Worm (Caenorhabditis elegans): ENCODE results near the gene irg-7.

The irg-7 gene

DNA sequence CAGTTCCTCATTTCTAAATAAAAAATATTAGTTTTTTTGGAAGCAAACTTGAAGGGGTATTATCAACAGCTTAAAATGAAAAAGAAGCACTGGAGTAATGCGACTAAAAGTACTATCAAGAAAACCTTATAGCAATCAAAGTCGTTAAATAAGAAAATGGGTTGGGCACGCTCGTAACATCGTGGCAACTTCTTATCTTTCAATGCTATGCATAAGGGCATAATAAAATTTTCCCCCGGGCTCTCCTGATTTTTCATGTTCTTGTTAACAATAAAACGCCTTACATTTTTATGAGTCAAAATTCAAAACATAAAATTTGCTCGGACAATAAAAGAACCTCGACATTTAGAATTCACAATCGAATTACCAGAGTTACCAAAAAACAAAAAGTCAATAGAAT is at the start of gene irg-7 (continued):
- TF ChIP-seq F10B5.3 (tag; optimal IDR thresholded peaks at IDR 0.05), result no peak
- TF ChIP-seq pha-4 (GFP tag; IDR thresholded peaks at IDR 0.05), result no peak
- TF ChIP-seq pha-4 (tag; optimal IDR thresholded peaks at IDR 0.05), result no peak

ce11 chrX:3291948-3292347 is 48.5 kb upstream of the irg-7 start:
- TF ChIP-seq nhr-77 (tag; optimal IDR thresholded peaks at IDR 0.05) (no peak), unc-62 (GFP tag; optimal IDR thresholded peaks at IDR 0.05 in 1 of 2) (peak in 1 of 2 experiments; percentile 93), unc-62 (tag; optimal IDR thresholded peaks at IDR 0.05) (no peak)

DNA sequence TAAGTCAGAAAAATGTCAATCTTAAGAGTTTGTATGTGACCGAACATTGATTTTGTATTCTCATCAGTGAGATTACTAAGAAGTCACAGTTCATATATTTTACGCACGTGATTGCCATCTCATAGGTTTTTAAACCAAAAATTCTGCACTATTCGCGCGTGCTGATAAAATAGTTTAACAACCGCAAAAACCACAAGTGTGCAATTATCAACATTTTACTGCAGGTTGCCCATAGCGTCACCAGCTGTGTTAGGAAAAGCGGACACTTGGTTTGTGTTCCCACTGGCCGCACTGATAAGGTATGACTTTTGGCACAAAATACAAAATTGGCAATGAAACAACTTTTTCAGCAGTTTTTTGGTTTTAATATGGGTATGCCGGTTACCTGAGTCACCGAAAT is 46.7 kb upstream of the irg-7 start:
- TF ChIP-seq egl-43 (GFP tag; IDR thresholded peaks at IDR 0.05) (no peak), ceh-82 (tag; optimal IDR thresholded peaks at IDR 0.05) (no peak), set-16 (GFP tag; IDR thresholded peaks at IDR 0.05) (no peak), dpl-1 (GFP tag; optimal IDR thresholded peaks at IDR 0.05) (no peak), aha-1 (tag) (peak; percentile 13), zfp-2 (tag; optimal IDR thresholded peaks at IDR 0.05) (no peak), pha-4 (GFP tag; IDR thresholded peaks at IDR 0.05) (no peak), pha-4 (tag; optimal IDR thresholded peaks at IDR 0.05) (no peak), php-3 (GFP tag; IDR thresholded peaks at IDR 0.05) (peak; percentile 92), mep-1 (tag; optimal IDR thresholded peaks at IDR 0.05) (no peak), zfp-3 (GFP tag; conservative IDR thresholded peaks at IDR 0.05) (no peak), snpc-1.2 (GFP tag; IDR thresholded peaks at IDR 0.05) (no peak), lin-1 (GFP tag; IDR thresholded peaks at IDR 0.05) (peak; percentile 89), D1046.2 (GFP tag; IDR thresholded peaks at IDR 0.05) (no peak), nhr-42 (GFP tag; IDR thresholded peaks at IDR 0.05) (no peak), hlh-11 (tag; optimal IDR thresholded peaks at IDR 0.05) (peak; percentile 95), R02D3.7 (tag; optimal IDR thresholded peaks at IDR 0.05) (no peak), aly-2 (tag; optimal IDR thresholded peaks at IDR 0.05) (no peak), dve-1 (tag; optimal IDR thresholded peaks at IDR 0.05; ENCODE audit: insufficient read depth) (peak; percentile 91), Y75B8A.6 (GFP tag; IDR thresholded peaks at IDR 0.05) (0 out of 2 replicates have a peak, but pooled peaks have one; percentile 30), dmd-6 (GFP tag; IDR thresholded peaks at IDR 0.05) (peak; percentile 100), Y5F2A.4 (GFP tag; optimal IDR thresholded peaks at IDR 0.05) (no peak), nhr-41 (GFP tag; IDR thresholded peaks at IDR 0.05) (0 out of 2 replicates have a peak, but pooled peaks have one; percentile 11), tag-97 (GFP tag; IDR thresholded peaks at IDR 0.05) (no peak), nhr-48 (tag; optimal IDR thresholded peaks at IDR 0.05) (peak; percentile 95), T20F7.1 (GFP tag; optimal IDR thresholded peaks at IDR 0.05) (peak; percentile 62), mxl-3 (GFP tag; optimal IDR thresholded peaks at IDR 0.05) (peak; percentile 39), unc-39 (tag; optimal IDR thresholded peaks at IDR 0.05) (no peak), nhr-10 (tag; optimal IDR thresholded peaks at IDR 0.05) (no peak), mdl-1 (tag; optimal IDR thresholded peaks at IDR 0.05) (peak in 1 of 2 experiments; percentile 69), F49E8.2 (tag; optimal IDR thresholded peaks at IDR 0.05; ENCODE audit: borderline replicate concordance) (no peak), mxl-2 (GFP tag; conservative IDR thresholded peaks at IDR 0.05) (no peak), gei-8 (GFP tag; optimal IDR thresholded peaks at IDR 0.05) (peak; percentile 84), arid-1 (GFP tag; conservative IDR thresholded peaks at IDR 0.05) (no peak), nhr-76 (tag; optimal IDR thresholded peaks at IDR 0.05) (no peak), unc-62 (GFP tag; optimal IDR thresholded peaks at IDR 0.05 in 1 of 2) (no peak), unc-62 (tag; optimal IDR thresholded peaks at IDR 0.05) (no peak), zip-2 (tag; optimal IDR thresholded peaks at IDR 0.05) (no peak), Y48G9A.11 (GFP tag; IDR thresholded peaks at IDR 0.05) (no peak), sdz-12 (GFP tag; optimal IDR thresholded peaks at IDR 0.05) (no peak), ztf-7 (tag; optimal IDR thresholded peaks at IDR 0.05) (peak; percentile 4), mes-2 (tag; optimal IDR thresholded peaks at IDR 0.05; ENCODE audit: poor library complexity, severe bottlenecking) (no peak), ZK546.5 (tag; optimal IDR thresholded peaks at IDR 0.05) (no peak), nhr-28 (tag; optimal IDR thresholded peaks at IDR 0.05) (peak; percentile 93), nhr-6 (tag; optimal IDR thresholded peaks at IDR 0.05) (no peak), hlh-30 (tag; optimal IDR thresholded peaks at IDR 0.05; ENCODE audit: insufficient read depth) (peak; percentile 68)
